Worm (Caenorhabditis elegans) whole organism, midembryonic: Measurements from ENCODE around the gene chil-11.

Experiments
- klf-2 ChIP-seq: fragments of 200-800 bp; sonication (Bioruptor generic); conservative IDR thresholded peaks from 2 replicates; pipeline ENCODE4 v1.3.6; 2022; ENCODE audit warnings: missing genetic modification reagents, missing genetic modification characterization, missing compliant biosample characterization
- ztf-23 ChIP-seq: fragments of 200-800 bp; sonication (Bioruptor generic); IDR thresholded peaks from 2 replicates; pipeline ENCODE4 v1.3.6; 2022; ENCODE audit warnings: missing genetic modification reagents, missing genetic modification characterization, missing compliant biosample characterization

ce11 chrIV:5752704-5753103 lies 11.6 kb downstream of the chil-11 start:
- no peak for TF ChIP-seq klf-2
- no peak for TF ChIP-seq ztf-23 (GFP tag; lab: Robert Waterston, UW)
